Worm (Caenorhabditis elegans) whole organism, L3 larva: ENCODE data around the gene srx-93.
"Not testable (repeated sequence)": the region's sequence is repeated elsewhere in the genome, so short reads cannot be mapped to it uniquely, and the experiment has no call there.

ENCODE experiments used
- R02D3.7 ChIP-seq: fragments of 150-350 bp; optimal IDR thresholded peaks from 2 replicates; lab custom pipeline; 2014; ENCODE audit warnings: missing biosample characterization, missing genetic modification characterization
- ZK546.5 ChIP-seq: sonication (generic microtip); optimal IDR thresholded peaks from 2 replicates; lab custom pipeline; 2017; ENCODE audit warnings: missing biosample characterization, missing genetic modification characterization
- aly-2 ChIP-seq: fragments of 150-350 bp; optimal IDR thresholded peaks from 2 replicates; lab custom pipeline; 2014; ENCODE audit warnings: missing biosample characterization, missing genetic modification characterization
- ceh-16 ChIP-seq: sonication (generic microtip); optimal IDR thresholded peaks from 2 replicates; lab custom pipeline; 2017; ENCODE audit warnings: missing biosample characterization, missing genetic modification characterization
- ceh-28 ChIP-seq: fragments of 150-350 bp; optimal IDR thresholded peaks from 2 replicates; lab custom pipeline; 2014; ENCODE audit warnings: missing biosample characterization, missing genetic modification reagents, missing genetic modification characterization
- ceh-9 ChIP-seq: sonication (generic microtip); optimal IDR thresholded peaks from 2 replicates; lab custom pipeline; 2018; ENCODE audit warnings: missing biosample characterization, missing genetic modification characterization
- daf-12 ChIP-seq: fragments of 150-350 bp; optimal IDR thresholded peaks from 2 replicates; lab custom pipeline; 2014; ENCODE audit warnings: missing biosample characterization, missing genetic modification reagents, missing genetic modification characterization
- egl-27 ChIP-seq: sonication (generic microtip); optimal IDR thresholded peaks from 4 replicates; lab custom pipeline; 2017; ENCODE audit warnings: missing biosample characterization, missing genetic modification reagents, missing genetic modification characterization
- elt-1 ChIP-seq: fragments of 150-350 bp; optimal IDR thresholded peaks from 2 replicates; lab custom pipeline; 2014; ENCODE audit warnings: missing biosample characterization, missing genetic modification characterization
- elt-2 ChIP-seq: sonication (generic microtip); optimal IDR thresholded peaks from 2 replicates; lab custom pipeline; 2016; ENCODE audit warnings: missing genetic modification reagents, mild to moderate bottlenecking, missing genetic modification characterization, missing compliant biosample characterization
- elt-3 ChIP-seq, 3 experiments: fragments of 150-350 bp in 1 of 3; sonication (generic microtip) in 2 of 3; optimal IDR thresholded peaks; 2 replicates in 2 of 3; 4 replicates in 1 of 3; lab custom pipeline; 2014 to 2017; ENCODE audit warnings: missing biosample characterization in 3 of 3, missing genetic modification characterization in 3 of 3
- eor-1 ChIP-seq, 2 experiments: fragments of 150-350 bp; optimal IDR thresholded peaks; 2 replicates each; lab custom pipeline; 2014 to 2018; ENCODE audit warnings: missing biosample characterization in 2 of 2, missing genetic modification characterization in 2 of 2
- fkh-10 ChIP-seq: sonication (generic microtip); optimal IDR thresholded peaks from 2 replicates; lab custom pipeline; 2017; ENCODE audit warnings: missing biosample characterization, missing genetic modification reagents, missing genetic modification characterization
- fkh-2 ChIP-seq: fragments of 150-350 bp; optimal IDR thresholded peaks from 2 replicates; lab custom pipeline; 2014; ENCODE audit warnings: missing biosample characterization, missing genetic modification reagents, missing genetic modification characterization
- fos-1 ChIP-seq: fragments of 150-350 bp; optimal IDR thresholded peaks from 2 replicates; lab custom pipeline; 2014; ENCODE audit warnings: missing biosample characterization, missing genetic modification characterization
- hmg-11 ChIP-seq: sonication (generic microtip); optimal IDR thresholded peaks from 2 replicates; lab custom pipeline; 2016; ENCODE audit warnings: missing genetic modification characterization, missing compliant biosample characterization
- jun-1 ChIP-seq: fragments of 150-350 bp; optimal IDR thresholded peaks from 2 replicates; lab custom pipeline; 2014; ENCODE audit warnings: missing biosample characterization, missing genetic modification reagents, missing genetic modification characterization
- lin-15B ChIP-seq: fragments of 150-350 bp; optimal IDR thresholded peaks from 2 replicates; lab custom pipeline; 2014; ENCODE audit warnings: missing biosample characterization, missing genetic modification characterization
- lin-39 ChIP-seq: fragments of 150-350 bp; optimal IDR thresholded peaks from 2 replicates; lab custom pipeline; 2018; ENCODE audit warnings: missing biosample characterization, missing genetic modification reagents, missing genetic modification characterization
- lsy-12 ChIP-seq: sonication (generic microtip); optimal IDR thresholded peaks from 2 replicates; lab custom pipeline; 2016; ENCODE audit warnings: mild to moderate bottlenecking, missing genetic modification characterization, missing compliant biosample characterization
- mml-1 ChIP-seq: fragments of 150-350 bp; sonication (generic microtip); optimal IDR thresholded peaks from 3 replicates; lab custom pipeline; 2014; ENCODE audit warnings: missing biosample characterization, missing genetic modification characterization
- nfya-1 ChIP-seq: sonication (generic microtip); optimal IDR thresholded peaks from 2 replicates; lab custom pipeline; 2017; ENCODE audit warnings: missing genetic modification characterization, mild to moderate bottlenecking, missing compliant biosample characterization, antibody characterized with exemption, moderate library complexity; ENCODE audit not compliant: insufficient read depth
- nhr-12 ChIP-seq: fragments of 150-350 bp; optimal IDR thresholded peaks from 2 replicates; lab custom pipeline; 2014; ENCODE audit warnings: missing biosample characterization, missing genetic modification characterization
- nhr-237 ChIP-seq: fragments of 150-350 bp; optimal IDR thresholded peaks from 2 replicates; lab custom pipeline; 2014; ENCODE audit warnings: missing biosample characterization, missing genetic modification characterization
- nhr-25 ChIP-seq: sonication (generic microtip); optimal IDR thresholded peaks from 2 replicates; lab custom pipeline; 2017; ENCODE audit warnings: missing biosample characterization, missing genetic modification characterization
- nhr-28 ChIP-seq: fragments of 150-350 bp; optimal IDR thresholded peaks from 2 replicates; lab custom pipeline; 2014; ENCODE audit warnings: missing biosample characterization, missing genetic modification characterization
- nhr-43 ChIP-seq: sonication (generic microtip); optimal IDR thresholded peaks from 2 replicates; lab custom pipeline; 2016; ENCODE audit warnings: mild to moderate bottlenecking, missing genetic modification characterization, missing compliant biosample characterization; ENCODE audit not compliant: poor library complexity, severe bottlenecking
- nhr-76 ChIP-seq: fragments of 150-350 bp; sonication (generic microtip); optimal IDR thresholded peaks from 5 replicates; lab custom pipeline; 2014; ENCODE audit warnings: missing biosample characterization, missing genetic modification characterization
- pha-4 ChIP-seq: fragments of 150-350 bp; optimal IDR thresholded peaks from 2 replicates; lab custom pipeline; 2014; ENCODE audit warnings: missing biosample characterization, missing genetic modification reagents, missing genetic modification characterization
- sea-2 ChIP-seq: fragments of 150-350 bp; sonication (generic microtip); optimal IDR thresholded peaks from 4 replicates; lab custom pipeline; 2014; ENCODE audit warnings: missing biosample characterization, missing genetic modification reagents, missing genetic modification characterization
- skn-1 ChIP-seq: fragments of 150-350 bp; optimal IDR thresholded peaks from 2 replicates; lab custom pipeline; 2014; ENCODE audit warnings: missing biosample characterization, missing genetic modification characterization
- tbx-2 ChIP-seq: sonication (generic microtip); optimal IDR thresholded peaks from 2 replicates; lab custom pipeline; 2016; ENCODE audit warnings: mild to moderate bottlenecking, missing genetic modification characterization, missing compliant biosample characterization
- unc-39 ChIP-seq: sonication (generic microtip); optimal IDR thresholded peaks from 4 replicates; lab custom pipeline; 2017; ENCODE audit warnings: missing biosample characterization, missing genetic modification characterization
- zag-1 ChIP-seq: fragments of 150-350 bp; optimal IDR thresholded peaks from 2 replicates; lab custom pipeline; 2014; ENCODE audit warnings: missing biosample characterization, missing genetic modification characterization
- ztf-11 ChIP-seq: fragments of 150-350 bp; optimal IDR thresholded peaks from 2 replicates; lab custom pipeline; 2014; ENCODE audit warnings: missing biosample characterization, missing genetic modification characterization
- ztf-4 ChIP-seq: fragments of 150-350 bp; optimal IDR thresholded peaks from 2 replicates; lab custom pipeline; 2014; ENCODE audit warnings: missing biosample characterization, missing genetic modification characterization

The srx-93 gene

DNA sequence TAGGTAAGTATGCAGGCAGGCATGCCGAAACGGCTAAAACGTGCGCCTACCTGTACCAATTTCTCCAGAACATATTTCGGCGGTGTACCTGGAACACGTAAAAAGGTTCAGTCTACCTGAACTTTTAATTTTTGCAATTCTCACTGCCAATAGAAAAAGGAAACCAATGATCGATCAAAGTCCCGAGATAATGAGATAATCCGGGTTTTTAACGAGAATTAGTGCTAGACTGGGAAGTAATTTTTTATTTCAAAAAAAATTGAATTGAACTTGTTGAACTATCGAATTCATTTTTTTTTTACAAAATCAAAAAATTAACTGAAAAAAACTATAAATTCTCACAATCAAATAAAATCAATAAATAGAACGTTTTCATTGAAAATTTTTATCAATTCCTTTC is 19.9 kb downstream of the srx-93 start, which contains the start of gene T22F3.7:
TSS of gene T22F3.7 (minus strand) at position 101 of the 400 bp plus-strand sequence.
- no peak for TF ChIP-seq ceh-9
- no peak for TF ChIP-seq nhr-237 (tag; lab: Kevin White, UChicago)
- TF ChIP-seq ztf-11 = no peak
- TF ChIP-seq R02D3.7 (tag; lab: Kevin White, UChicago) = no peak
- TF ChIP-seq lin-39 (tag; lab: Kevin White, UChicago) = no peak
- no peak for TF ChIP-seq ceh-28 (tag; lab: Kevin White, UChicago)
- no peak for TF ChIP-seq ZK546.5 (tag; lab: Kevin White, UChicago)
- no peak for TF ChIP-seq elt-2 (tag; lab: Kevin White, UChicago)
- TF ChIP-seq zag-1 (tag; lab: Kevin White, UChicago) = no peak
- no peak for TF ChIP-seq lsy-12 (tag; lab: Kevin White, UChicago)
- TF ChIP-seq mml-1 (tag; lab: Kevin White, UChicago) = no peak
- no peak for TF ChIP-seq fkh-10 (GFP tag; lab: Kevin White, UChicago)
- TF ChIP-seq sea-2 (GFP tag; lab: Kevin White, UChicago) = no peak
- no peak for TF ChIP-seq tbx-2
- TF ChIP-seq nfya-1 (tag; lab: Kevin White, UChicago) = no peak
- TF ChIP-seq ztf-4 (tag; lab: Kevin White, UChicago) = no peak
- no peak for TF ChIP-seq fkh-2 (tag; lab: Kevin White, UChicago)
- no peak for TF ChIP-seq skn-1 (tag; lab: Kevin White, UChicago)
- no peak for TF ChIP-seq jun-1 (tag; lab: Kevin White, UChicago)

DNA sequence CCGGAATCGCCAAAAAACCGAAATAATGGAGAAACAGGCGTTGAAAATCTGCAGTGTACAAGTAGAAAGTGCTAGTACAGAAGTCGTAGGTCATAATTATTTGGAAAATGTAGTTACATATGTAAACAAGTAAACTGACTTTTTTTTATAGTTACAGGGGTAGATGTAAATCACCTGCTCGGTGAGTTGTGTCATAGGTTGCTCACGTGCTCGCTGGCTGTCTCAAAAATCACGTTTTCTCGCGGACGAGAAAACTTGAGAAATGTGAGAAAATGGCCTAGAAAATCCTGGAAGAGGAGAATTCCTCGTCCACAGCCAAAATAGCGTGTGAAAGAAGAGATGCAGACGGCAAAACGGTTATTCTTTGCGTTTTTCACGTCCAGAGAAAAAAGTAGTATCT is 23.5 kb downstream of the srx-93 start, which contains the start of gene srh-212:
TSS of gene srh-212 (minus strand) at position 101 of the 400 bp plus-strand sequence.
- not testable (repeated sequence) for TF ChIP-seq R02D3.7 (tag; lab: Kevin White, UChicago); nhr-25 (tag; lab: Kevin White, UChicago); pha-4

DNA sequence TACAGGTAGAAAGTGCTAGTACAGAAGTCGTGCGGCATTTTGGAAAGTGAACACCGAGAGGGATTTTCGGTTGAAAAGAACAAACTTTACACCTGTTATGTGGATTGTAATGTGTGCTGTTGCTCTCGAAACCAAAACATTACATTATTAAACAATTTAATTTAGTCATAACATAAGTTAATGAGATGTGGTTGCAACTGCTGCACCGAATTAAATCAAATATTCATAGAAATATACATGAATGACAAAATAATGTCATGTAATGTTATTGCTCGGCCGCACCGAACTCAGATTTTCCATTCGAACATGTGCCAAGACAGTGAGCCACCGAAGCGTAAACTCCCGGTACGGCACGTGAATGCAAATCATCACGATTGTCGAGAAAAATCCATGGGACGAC is 25.6 kb downstream of the srx-93 start, which contains the start of gene srh-213:
TSS of gene srh-213 (minus strand) at position 101 of the 400 bp plus-strand sequence.
- TF ChIP-seq nhr-76 (tag; lab: Kevin White, UChicago) (no peak), eor-1 (tag; optimal IDR thresholded peaks at IDR 0.05; lab: Kevin White, UChicago) (no peak), daf-12 (tag; lab: Kevin White, UChicago) (no peak), skn-1 (tag; lab: Kevin White, UChicago) (no peak), elt-1 (tag; lab: Kevin White, UChicago) (no peak), nhr-43 (tag; lab: Kevin White, UChicago) (no peak), lsy-12 (tag; lab: Kevin White, UChicago) (no peak), fkh-2 (tag; lab: Kevin White, UChicago) (no peak), fos-1 (tag; lab: Kevin White, UChicago) (no peak), hmg-11 (tag; lab: Kevin White, UChicago) (no peak), ceh-28 (tag; lab: Kevin White, UChicago) (no peak), nhr-28 (tag; lab: Kevin White, UChicago) (no peak)

DNA sequence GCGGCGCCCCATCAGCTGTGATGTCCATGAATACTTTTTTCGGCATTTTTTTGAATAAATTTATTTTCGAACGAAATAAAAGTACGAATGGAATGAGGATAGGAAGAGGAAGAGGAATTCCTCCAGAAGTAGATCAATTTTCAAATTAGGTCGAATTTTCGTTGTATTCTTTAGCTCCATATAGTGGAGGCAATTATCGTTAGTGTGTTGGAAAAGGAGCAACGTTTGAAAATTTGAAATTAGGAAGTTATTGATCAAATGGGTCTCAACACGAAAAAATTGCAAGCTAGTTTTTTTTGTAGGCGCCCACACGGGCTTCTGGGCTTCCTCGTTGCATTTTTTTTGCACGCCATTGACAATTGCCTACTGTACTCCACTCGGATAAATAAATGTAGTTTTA is 28.4 kb downstream of the srx-93 start, which contains the start of gene T22F3.12:
TSS of gene T22F3.12 (minus strand) at position 101 of the 400 bp plus-strand sequence.
- TF ChIP-seq ceh-28 (tag; lab: Kevin White, UChicago) (no peak), nhr-12 (no peak), nfya-1 (tag; lab: Kevin White, UChicago) (no peak), elt-2 (tag; lab: Kevin White, UChicago) (no peak), aly-2 (tag; lab: Kevin White, UChicago) (no peak), egl-27 (tag; lab: Kevin White, UChicago) (no peak), ceh-16 (no peak), elt-3 (tag; optimal IDR thresholded peaks at IDR 0.05; lab: Kevin White, UChicago) (no peak), lin-15B (tag; lab: Kevin White, UChicago) (no peak), unc-39 (tag; lab: Kevin White, UChicago) (no peak), jun-1 (tag; lab: Kevin White, UChicago) (no peak), ztf-4 (tag; lab: Kevin White, UChicago) (no peak), fkh-10 (GFP tag; lab: Kevin White, UChicago) (no peak)
